Worm (Caenorhabditis elegans) whole organism, midembryonic: ENCODE data around the gene gpx-2.

Experiments used
- T22C8.4 ChIP-seq: fragments of 200-800 bp; sonication (Bioruptor generic); IDR thresholded peaks from 2 replicates; pipeline ENCODE4 v1.3.6; 2022; ENCODE audit warnings: missing genetic modification characterization, missing compliant biosample characterization
- cog-1 ChIP-seq: sonication (generic microtip); optimal IDR thresholded peaks from 2 replicates; lab custom pipeline; 2016; ENCODE audit warnings: missing genetic modification characterization, missing compliant biosample characterization
- flt-1 ChIP-seq: fragments of 200-800 bp; sonication (Bioruptor generic); IDR thresholded peaks from 2 replicates; pipeline ENCODE4 v1.3.6; 2022; ENCODE audit warnings: missing genetic modification characterization, missing compliant biosample characterization
- klf-2 ChIP-seq: fragments of 200-800 bp; sonication (Bioruptor generic); conservative IDR thresholded peaks from 2 replicates; pipeline ENCODE4 v1.3.6; 2022; ENCODE audit warnings: missing genetic modification reagents, missing genetic modification characterization, missing compliant biosample characterization
- med-1 ChIP-seq: sonication (generic microtip); optimal IDR thresholded peaks from 2 replicates; lab custom pipeline; 2017; ENCODE audit warnings: missing genetic modification characterization, mild to moderate bottlenecking, missing compliant biosample characterization, antibody characterized with exemption, missing genetic modification reagents; ENCODE audit not compliant: insufficient read depth
- ref-1 ChIP-seq: fragments of 200-800 bp; sonication (Bioruptor generic); conservative IDR thresholded peaks from 2 replicates; pipeline ENCODE4 v1.3.6; 2022; ENCODE audit warnings: missing genetic modification reagents, missing genetic modification characterization, missing compliant biosample characterization
- tab-1 ChIP-seq: fragments of 200-800 bp; sonication (Bioruptor generic); IDR thresholded peaks from 2 replicates; pipeline ENCODE4 v1.3.6; 2022; ENCODE audit warnings: missing genetic modification characterization, missing compliant biosample characterization
- ztf-23 ChIP-seq: fragments of 200-800 bp; sonication (Bioruptor generic); IDR thresholded peaks from 2 replicates; pipeline ENCODE4 v1.3.6; 2022; ENCODE audit warnings: missing genetic modification reagents, missing genetic modification characterization, missing compliant biosample characterization
- ztf-29 ChIP-seq: fragments of 200-800 bp; sonication (Bioruptor generic); IDR thresholded peaks from 2 replicates; pipeline ENCODE4 v1.3.6; 2022; ENCODE audit warnings: missing genetic modification reagents, missing genetic modification characterization, missing compliant biosample characterization

gpx-2 gene

ce11 chrII:14896503-14896902 lies 29.9 kb downstream of the gpx-2 start:
- TF ChIP-seq T22C8.4 (GFP tag; lab: Robert Waterston, UW) (no peak), ztf-23 (GFP tag; lab: Robert Waterston, UW) (no peak), med-1 (GFP tag; lab: Kevin White, UChicago) (no peak), flt-1 (GFP tag; lab: Robert Waterston, UW) (no peak), ref-1 (GFP tag; lab: Robert Waterston, UW) (no peak), cog-1 (tag; lab: Kevin White, UChicago) (no peak), klf-2 (GFP tag; lab: Robert Waterston, UW) (no peak), ztf-29 (GFP tag; lab: Robert Waterston, UW) (no peak), tab-1 (GFP tag; lab: Robert Waterston, UW) (no peak)

- TF ChIP-seq ztf-29 (GFP tag; lab: Robert Waterston, UW) (no peak), cog-1 (tag; lab: Kevin White, UChicago) (no peak), med-1 (GFP tag; lab: Kevin White, UChicago) (no peak)
Observed at ce11 chrII:14902193-14902592, 35.6 kb downstream of the gpx-2 start, which contains the start of gene cog-1. Gene cog-1, plus strand, starts transcription at chrII:14902493.

ce11 chrII:14903611-14904010 lies 37.0 kb downstream of the gpx-2 start:
- TF ChIP-seq ref-1 (GFP tag; lab: Robert Waterston, UW): no peak
- no peak for TF ChIP-seq med-1 (GFP tag; lab: Kevin White, UChicago)
- TF ChIP-seq tab-1 (GFP tag; lab: Robert Waterston, UW): no peak
- TF ChIP-seq ztf-29 (GFP tag; lab: Robert Waterston, UW): no peak
- no peak for TF ChIP-seq T22C8.4 (GFP tag; lab: Robert Waterston, UW)
- no peak for TF ChIP-seq ztf-23 (GFP tag; lab: Robert Waterston, UW)
- no peak for TF ChIP-seq flt-1 (GFP tag; lab: Robert Waterston, UW)
- TF ChIP-seq klf-2 (GFP tag; lab: Robert Waterston, UW): no peak
- no peak for TF ChIP-seq cog-1 (tag; lab: Kevin White, UChicago)

- TF ChIP-seq T22C8.4 (GFP tag; lab: Robert Waterston, UW): no peak
- TF ChIP-seq klf-2 (GFP tag; lab: Robert Waterston, UW): no peak
- TF ChIP-seq flt-1 (GFP tag; lab: Robert Waterston, UW): no peak
- TF ChIP-seq ztf-29 (GFP tag; lab: Robert Waterston, UW): no peak
- no peak for TF ChIP-seq tab-1 (GFP tag; lab: Robert Waterston, UW)
- TF ChIP-seq ref-1 (GFP tag; lab: Robert Waterston, UW): no peak
- no peak for TF ChIP-seq cog-1 (tag; lab: Kevin White, UChicago)
- TF ChIP-seq med-1 (GFP tag; lab: Kevin White, UChicago): no peak
- TF ChIP-seq ztf-23 (GFP tag; lab: Robert Waterston, UW): no peak
Observed at ce11 chrII:14904635-14905034, 38.1 kb downstream of the gpx-2 start.

ce11 chrII:14907719-14908118 lies 41.2 kb downstream of the gpx-2 start:
- TF ChIP-seq T22C8.4 (GFP tag; lab: Robert Waterston, UW) (no peak), med-1 (GFP tag; lab: Kevin White, UChicago) (no peak)

ce11 chrII:14910307-14910706 lies 43.7 kb downstream of the gpx-2 start, which contains the start of gene R03C1.1:
Gene R03C1.1, minus strand, starts transcription at chrII:14910407.
- no peak for TF ChIP-seq med-1 (GFP tag; lab: Kevin White, UChicago)
- no peak for TF ChIP-seq ztf-29 (GFP tag; lab: Robert Waterston, UW)
- no peak for TF ChIP-seq cog-1 (tag; lab: Kevin White, UChicago)
- no peak for TF ChIP-seq ref-1 (GFP tag; lab: Robert Waterston, UW)
- no peak for TF ChIP-seq klf-2 (GFP tag; lab: Robert Waterston, UW)
- TF ChIP-seq T22C8.4 (GFP tag; lab: Robert Waterston, UW): no peak
- TF ChIP-seq ztf-23 (GFP tag; lab: Robert Waterston, UW): no peak
- no peak for TF ChIP-seq tab-1 (GFP tag; lab: Robert Waterston, UW)
- no peak for TF ChIP-seq flt-1 (GFP tag; lab: Robert Waterston, UW)

ce11 chrII:14916848-14917247 lies 50.3 kb downstream of the gpx-2 start:
- TF ChIP-seq klf-2 (GFP tag; lab: Robert Waterston, UW) (no peak), ref-1 (GFP tag; lab: Robert Waterston, UW) (no peak), cog-1 (tag; lab: Kevin White, UChicago) (no peak), T22C8.4 (GFP tag; lab: Robert Waterston, UW) (no peak), tab-1 (GFP tag; lab: Robert Waterston, UW) (no peak), flt-1 (GFP tag; lab: Robert Waterston, UW) (no peak)
